Worm (Caenorhabditis elegans): ENCODE data around the gene C27D9.2.

DNA sequence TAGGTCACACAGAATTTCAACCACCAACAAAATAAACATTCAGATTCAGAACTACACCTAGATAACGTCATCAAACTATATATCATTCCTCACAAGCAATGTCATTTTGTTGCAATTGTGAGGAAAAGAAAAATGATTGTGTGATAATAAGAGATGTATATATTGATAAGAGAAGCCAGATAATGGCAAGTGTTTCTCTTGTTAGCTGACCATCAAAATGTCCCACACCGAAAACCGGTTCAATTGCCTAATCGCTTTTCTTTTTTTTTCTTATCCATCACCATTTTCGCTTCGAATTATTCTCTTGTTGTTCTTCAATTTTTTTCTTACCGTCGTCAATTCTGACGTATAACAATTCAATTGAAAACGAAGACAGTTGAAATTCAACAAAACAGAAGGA lies 15.8 kb upstream of the C27D9.2 start:
- TF ChIP-seq ceh-9 (tag; optimal IDR thresholded peaks at IDR 0.05) (no peak), pqm-1 (tag; optimal IDR thresholded peaks at IDR 0.05) (no peak), egl-27 (tag; optimal IDR thresholded peaks at IDR 0.05) (no peak), mdl-1 (tag; optimal IDR thresholded peaks at IDR 0.05) (no peak), unc-62 (GFP tag; optimal IDR thresholded peaks at IDR 0.05) (no peak), skn-1 (tag; optimal IDR thresholded peaks at IDR 0.05) (no peak)
